Worm (Caenorhabditis elegans): ENCODE results near the gene M18.3.

Gene M18.3

DNA sequence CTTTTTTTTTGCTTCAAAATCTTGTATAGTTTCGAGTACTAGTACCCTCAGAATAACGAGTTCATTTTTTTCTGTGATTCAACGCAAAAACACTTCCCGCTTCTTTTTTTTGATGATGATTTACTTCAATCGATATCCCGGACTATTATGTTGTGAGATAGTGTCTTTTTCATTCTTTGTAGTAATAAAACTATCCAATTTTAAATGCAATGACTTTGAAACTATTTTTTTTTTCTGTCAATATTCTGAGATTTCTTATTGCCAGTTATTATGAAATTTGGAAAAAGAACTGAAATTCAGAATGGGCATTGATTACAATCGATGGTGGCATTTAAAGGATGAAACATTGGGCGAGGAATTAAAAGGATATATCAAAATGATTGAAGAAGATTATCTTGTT lies at the start of gene M18.3:
M18.3 (plus strand) TSS at position 301 of the 400 bp plus-strand sequence.
- TF ChIP-seq lsl-1 (GFP tag; optimal IDR thresholded peaks at IDR 0.05) = no peak
- TF ChIP-seq F52B5.7 (tag; optimal IDR thresholded peaks at IDR 0.05) = no peak
- no peak for TF ChIP-seq aptf-3 (GFP tag; IDR thresholded peaks at IDR 0.05)
- TF ChIP-seq madf-6 (GFP tag; IDR thresholded peaks at IDR 0.05) = no peak
- no peak for TF ChIP-seq nhr-27 (tag; optimal IDR thresholded peaks at IDR 0.05)

- TF ChIP-seq xnd-1 (tag; optimal IDR thresholded peaks at IDR 0.05) (peak; percentile 28), attf-6 (GFP tag; IDR thresholded peaks at IDR 0.05) (no peak), Y53G8AR.9 (GFP tag; conservative IDR thresholded peaks at IDR 0.05) (no peak), fkh-3 (tag; optimal IDR thresholded peaks at IDR 0.05) (no peak), nhr-120 (GFP tag; IDR thresholded peaks at IDR 0.05) (no peak), F55B11.4 (tag; optimal IDR thresholded peaks at IDR 0.05; ENCODE audit: borderline replicate concordance, insufficient read depth) (no peak), madf-6 (GFP tag; IDR thresholded peaks at IDR 0.05) (peak; percentile 57; the same call in 1 of the 2 replicates), sdz-38 (tag; optimal IDR thresholded peaks at IDR 0.05) (no peak), gei-17 (GFP tag; optimal IDR thresholded peaks at IDR 0.05) (no peak), lir-1 (GFP tag; conservative IDR thresholded peaks at IDR 0.05) (no peak), mes-4 (tag; optimal IDR thresholded peaks at IDR 0.05) (no peak), aptf-2 (GFP tag; conservative IDR thresholded peaks at IDR 0.05) (no peak), mcd-1 (GFP tag; IDR thresholded peaks at IDR 0.05) (no peak), F23B12.7 (tag; optimal IDR thresholded peaks at IDR 0.05; ENCODE audit: insufficient read depth) (no peak), sptf-2 (GFP tag; optimal IDR thresholded peaks at IDR 0.05) (no peak), madf-8 (GFP tag; conservative IDR thresholded peaks at IDR 0.05) (0 out of 2 replicates have a peak, but pooled peaks have one; percentile 18), dox-1 (GFP tag; IDR thresholded peaks at IDR 0.05) (no peak), ZK185.1 (tag; optimal IDR thresholded peaks at IDR 0.05; ENCODE audit: poor library complexity, severe bottlenecking) (no peak), ceh-91 (GFP tag; IDR thresholded peaks at IDR 0.05) (0 out of 2 replicates have a peak, but pooled peaks have one; percentile 8), pha-4 (tag; optimal IDR thresholded peaks at IDR 0.05) (no peak), athp-1 (tag; optimal IDR thresholded peaks at IDR 0.05) (no peak), let-607 (tag; optimal IDR thresholded peaks at IDR 0.05) (no peak), efl-1 (GFP tag; optimal IDR thresholded peaks at IDR 0.05) (peak; percentile 58), attf-5 (GFP tag; optimal IDR thresholded peaks at IDR 0.05) (no peak), B0035.1 (tag; optimal IDR thresholded peaks at IDR 0.05) (no peak), lin-26 (GFP tag; IDR thresholded peaks at IDR 0.05) (no peak), egrh-3 (GFP tag; IDR thresholded peaks at IDR 0.05) (no peak), B0019.2 (GFP tag; conservative IDR thresholded peaks at IDR 0.05) (no peak)
Observed at ce11 chrIV:12056603-12057002, 49.1 kb upstream of the M18.3 start, which contains the start of gene K08E4.2. K08E4.2 (minus strand) TSS chrIV:12056656.

- no peak for TF ChIP-seq ceh-79 (tag; optimal IDR thresholded peaks at IDR 0.05)
- no peak for TF ChIP-seq ztf-28 (GFP tag; IDR thresholded peaks at IDR 0.05)
- no peak for TF ChIP-seq D2030.7 (GFP tag; IDR thresholded peaks at IDR 0.05)
- no peak for TF ChIP-seq attf-5 (GFP tag; optimal IDR thresholded peaks at IDR 0.05)
- no peak for TF ChIP-seq aptf-3 (GFP tag; IDR thresholded peaks at IDR 0.05)
- no peak for TF ChIP-seq mes-4 (tag; optimal IDR thresholded peaks at IDR 0.05)
- no peak for TF ChIP-seq ceh-40 (GFP tag; IDR thresholded peaks at IDR 0.05)
- no peak for TF ChIP-seq lir-1 (GFP tag; conservative IDR thresholded peaks at IDR 0.05)
- TF ChIP-seq ama-1 (optimal IDR thresholded peaks at IDR 0.05) = no peak
- TF ChIP-seq ama-1 (GFP tag; optimal IDR thresholded peaks at IDR 0.05) = no peak
- TF ChIP-seq aptf-2 (GFP tag; conservative IDR thresholded peaks at IDR 0.05) = no peak
- no peak for TF ChIP-seq ztf-26 (tag; optimal IDR thresholded peaks at IDR 0.05)
- TF ChIP-seq ztf-18 (tag; optimal IDR thresholded peaks at IDR 0.05) = no peak
- TF ChIP-seq nhr-90 (tag; optimal IDR thresholded peaks at IDR 0.05) = no peak
- TF ChIP-seq somi-1 (GFP tag; optimal IDR thresholded peaks at IDR 0.05) = no peak
- no peak for TF ChIP-seq F39B2.1 (GFP tag; IDR thresholded peaks at IDR 0.05)
- no peak for TF ChIP-seq B0035.1 (tag; optimal IDR thresholded peaks at IDR 0.05)
- no peak for TF ChIP-seq repo-1 (tag; optimal IDR thresholded peaks at IDR 0.05)
- TF ChIP-seq nfyb-1 (GFP tag; IDR thresholded peaks at IDR 0.05) = no peak
- no peak for TF ChIP-seq xnd-1 (tag; optimal IDR thresholded peaks at IDR 0.05)
- no peak for TF ChIP-seq madf-3 (GFP tag; IDR thresholded peaks at IDR 0.05)
Observed at ce11 chrIV:12057508-12057907, 48.1 kb upstream of the M18.3 start, which contains the start of gene K08E4.3. K08E4.3 (plus strand) TSS chrIV:12057742.
